Fruit fly (Drosophila melanogaster) S2 (cell line): ENCODE data around the gene CG5347.

Experiments used
- CG8478 ChIP-seq: fragments of >200 bp; optimal IDR thresholded peaks from 2 replicates; lab custom pipeline; 2018
- CTCF ChIP-seq, 2 experiments: fragments of >200 bp; optimal IDR thresholded peaks; 2 replicates each; lab custom pipeline; 2018

- TF ChIP-seq CTCF (optimal IDR thresholded peaks at IDR 0.05; lab: Kevin White, UChicago) (no peak), CG8478 (lab: Kevin White, UChicago) (no peak)
These were observed 48.3 kb downstream of the CG5347 start for dm6 chrX:14824690-14825469.
